Fruit fly (Drosophila melanogaster): Measurements from ENCODE around the gene Sfp24Bd.

Gene Sfp24Bd

DNA sequence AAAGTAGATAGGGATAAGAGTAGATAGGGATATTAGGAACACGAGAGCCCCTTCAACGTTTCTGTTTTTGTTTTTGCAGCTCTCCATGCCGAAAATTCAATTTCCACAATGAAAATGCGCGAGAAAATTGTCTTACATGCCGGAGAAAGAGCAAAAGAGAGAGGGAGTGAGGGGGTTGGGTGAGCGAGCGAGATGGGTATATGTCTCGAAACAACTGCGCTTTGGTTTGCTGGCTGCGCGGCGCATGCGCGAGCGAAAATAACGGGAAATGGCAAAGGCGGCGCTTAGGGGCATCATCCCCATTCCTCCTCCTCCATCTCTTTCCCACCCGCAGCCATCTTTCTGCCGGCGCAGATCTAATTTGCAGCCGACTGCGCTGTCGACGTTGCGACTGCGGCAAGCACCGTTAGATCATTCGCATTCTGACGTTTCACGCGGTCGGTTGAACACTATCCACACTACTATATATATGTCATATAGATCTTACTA lies 6.6 kb downstream of the Sfp24Bd start, which contains the start of gene Drgx (continued):
- TF ChIP-seq Abd-B (GFP tag; optimal IDR thresholded peaks at IDR 0.05) (no peak), Sry-δ (GFP tag; optimal IDR thresholded peaks at IDR 0.05) (no peak), Usf (GFP tag; optimal IDR thresholded peaks at IDR 0.05) (no peak), CG30020 (tag; optimal IDR thresholded peaks at IDR 0.05) (no peak), ac (GFP tag; optimal IDR thresholded peaks at IDR 0.05) (no peak), CG8765 (GFP tag; IDR thresholded peaks at IDR 0.05) (no peak), chif (GFP tag; optimal IDR thresholded peaks at IDR 0.05) (no peak), chinmo (GFP tag; IDR thresholded peaks at IDR 0.05; ENCODE audit: partially characterized antibody) (peak; percentile 58; the same call in 1 of the 4 replicates), CG10565 (GFP tag; optimal IDR thresholded peaks at IDR 0.05) (no peak), CG9215 (GFP tag; IDR thresholded peaks at IDR 0.05) (no peak), slbo (GFP tag; IDR thresholded peaks at IDR 0.05) (no peak), CG8478 (optimal IDR thresholded peaks at IDR 0.05) (peak; percentile 87), sr (GFP tag; IDR thresholded peaks at IDR 0.05) (no peak), nerfin-2 (GFP tag; IDR thresholded peaks at IDR 0.05; ENCODE audit: partially characterized antibody) (peak; percentile 17; the same call in 1 of the 2 replicates), Nf-YC (tag; optimal IDR thresholded peaks at IDR 0.05) (peak; percentile 98), pros (GFP tag; optimal IDR thresholded peaks at IDR 0.05) (peak; percentile 66), dm (GFP tag; optimal IDR thresholded peaks at IDR 0.05) (no peak), Nf-YA (GFP tag; IDR thresholded peaks at IDR 0.05) (peak; percentile 92), CG5245 (GFP tag; optimal IDR thresholded peaks at IDR 0.05) (no peak), tgo (GFP tag; IDR thresholded peaks at IDR 0.05) (no peak), zen2 (GFP tag; IDR thresholded peaks at IDR 0.05; ENCODE audit: partially characterized antibody) (no peak), da (GFP tag; optimal IDR thresholded peaks at IDR 0.05) (no peak), crol (GFP tag; IDR thresholded peaks at IDR 0.05) (peak; percentile 94), E2f1 (GFP tag; IDR thresholded peaks at IDR 0.05) (no peak), NfI (GFP tag; optimal IDR thresholded peaks at IDR 0.05) (no peak), CG18476 (GFP tag; optimal IDR thresholded peaks at IDR 0.05) (no peak), HHEX (GFP tag; optimal IDR thresholded peaks at IDR 0.05) (no peak), CG13287 (GFP tag; IDR thresholded peaks at IDR 0.05; ENCODE audit: partially characterized antibody) (peak; percentile 31; the same call in 1 of the 2 replicates), wor (GFP tag; IDR thresholded peaks at IDR 0.05) (no peak), CG7357 (GFP tag; IDR thresholded peaks at IDR 0.05) (no peak), zfh1 (GFP tag; IDR thresholded peaks at IDR 0.05) (0 out of 3 replicates have a peak, but pooled peaks have one; percentile 40), peb (GFP tag; IDR thresholded peaks at IDR 0.05) (no peak), BEAF-32 (GFP tag; optimal IDR thresholded peaks at IDR 0.05) (no peak), jigr1 (GFP tag; IDR thresholded peaks at IDR 0.05) (no peak), CG42726 (GFP tag; IDR thresholded peaks at IDR 0.05; ENCODE audit: partially characterized antibody) (no peak), CG15514 (GFP tag; optimal IDR thresholded peaks at IDR 0.05) (no peak), CG15696 (tag; optimal IDR thresholded peaks at IDR 0.05) (no peak), grau (tag; optimal IDR thresholded peaks at IDR 0.05) (no peak), Hmr (GFP tag; optimal IDR thresholded peaks at IDR 0.05) (no peak), ewg (GFP tag; optimal IDR thresholded peaks at IDR 0.05) (peak; percentile 97), psq (GFP tag; optimal IDR thresholded peaks at IDR 0.05) (no peak), CG34224 (GFP tag; IDR thresholded peaks at IDR 0.05; ENCODE audit: partially characterized antibody) (peak; percentile 35; the same call in 2 of the 3 replicates), CG6791 (GFP tag; IDR thresholded peaks at IDR 0.05; ENCODE audit: partially characterized antibody) (0 out of 3 replicates have a peak, but pooled peaks have one; percentile 39), Doc3 (GFP tag; IDR thresholded peaks at IDR 0.05; ENCODE audit: partially characterized antibody) (no peak), CG10209 (GFP tag; optimal IDR thresholded peaks at IDR 0.05) (no peak), CTCF (GFP tag; optimal IDR thresholded peaks at IDR 0.05) (peak; percentile 14), jing (GFP tag; optimal IDR thresholded peaks at IDR 0.05) (no peak), CG18011 (GFP tag; optimal IDR thresholded peaks at IDR 0.05) (no peak), grn (GFP tag; optimal IDR thresholded peaks at IDR 0.05) (no peak), aop (GFP tag; IDR thresholded peaks at IDR 0.05) (no peak), CG4820 (GFP tag; optimal IDR thresholded peaks at IDR 0.05) (no peak)
